Worm (Caenorhabditis elegans) whole organism, young adult: Measurements from ENCODE around the gene Y50D7A.1.

Experiments
- Y56A3A.18 ChIP-seq: fragments of 200-800 bp; sonication (Bioruptor generic); IDR thresholded peaks from 2 replicates; pipeline ENCODE4 v1.3.6; 2022; ENCODE audit warnings: missing genetic modification reagents, missing genetic modification characterization, missing compliant biosample characterization
- ZK185.1 ChIP-seq: sonication (generic microtip); optimal IDR thresholded peaks from 2 replicates; lab custom pipeline; 2016; ENCODE audit warnings: mild to moderate bottlenecking, missing genetic modification characterization, missing compliant biosample characterization; ENCODE audit not compliant: poor library complexity, severe bottlenecking
- aptf-3 ChIP-seq: fragments of 200-800 bp; sonication (Bioruptor generic); IDR thresholded peaks from 2 replicates; pipeline ENCODE4 v1.3.6; 2022; ENCODE audit warnings: missing genetic modification characterization, missing compliant biosample characterization
- hsf-1 ChIP-seq: fragments of 200-800 bp; sonication (Bioruptor generic); IDR thresholded peaks from 2 replicates; pipeline ENCODE4 v1.3.6; 2022; ENCODE audit warnings: missing genetic modification reagents, missing genetic modification characterization, missing compliant biosample characterization
- madf-10 ChIP-seq: sonication (generic microtip); optimal IDR thresholded peaks from 2 replicates; lab custom pipeline; 2016; ENCODE audit warnings: mild to moderate bottlenecking, missing genetic modification characterization, missing compliant biosample characterization
- madf-8 ChIP-seq: fragments of 200-800 bp; sonication (Bioruptor generic); conservative IDR thresholded peaks from 2 replicates; pipeline ENCODE4 v1.3.6; 2022; ENCODE audit warnings: missing genetic modification reagents, missing genetic modification characterization, missing compliant biosample characterization
- sea-2 ChIP-seq: fragments of 200-800 bp; sonication (Bioruptor generic); IDR thresholded peaks from 2 replicates; pipeline ENCODE4 v1.3.6; 2022; ENCODE audit warnings: missing genetic modification characterization, missing compliant biosample characterization
- tbp1 ChIP-seq: fragments of 200-800 bp; sonication (Bioruptor generic); optimal IDR thresholded peaks from 2 replicates; lab custom pipeline; 2018; ENCODE audit warnings: mild to moderate bottlenecking, missing genetic modification characterization, missing compliant biosample characterization
- unc-130 ChIP-seq: sonication (generic microtip); optimal IDR thresholded peaks from 2 replicates; lab custom pipeline; 2016; ENCODE audit warnings: missing genetic modification reagents, missing genetic modification characterization, missing compliant biosample characterization
- ztf-28 ChIP-seq: fragments of 200-800 bp; sonication (Bioruptor generic); IDR thresholded peaks from 2 replicates; pipeline ENCODE4 v1.3.6; 2022; ENCODE audit warnings: missing genetic modification reagents, missing genetic modification characterization, missing compliant biosample characterization

DNA sequence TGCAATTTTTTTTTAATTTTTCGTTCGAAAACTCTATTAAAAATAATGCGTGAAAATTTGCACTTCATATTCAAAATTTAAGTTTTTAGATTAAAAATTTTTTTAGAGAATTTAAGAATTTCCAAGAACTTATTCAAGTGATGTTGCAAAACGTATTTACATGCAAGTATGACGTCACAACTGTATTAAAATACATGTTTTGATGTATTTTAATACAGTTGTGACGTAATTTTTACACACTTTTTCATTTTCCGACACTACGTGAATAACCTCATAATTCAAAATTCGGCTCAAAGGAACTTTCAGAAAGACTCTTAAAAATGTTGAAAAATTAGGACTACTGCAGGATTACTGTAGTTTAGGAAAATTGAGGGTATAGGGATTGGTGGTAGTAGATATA, 65.7 kb downstream of the Y50D7A.1 start:
- TF ChIP-seq madf-8 (no peak), aptf-3 (GFP tag; lab: Robert Waterston, UW) (no peak), hsf-1 (no peak), ztf-28 (no peak), Y56A3A.18 (GFP tag; lab: Robert Waterston, UW) (no peak), unc-130 (GFP tag; lab: Kevin White, UChicago) (no peak), sea-2 (GFP tag; lab: Robert Waterston, UW) (no peak), tbp1 (GFP tag; lab: Kevin White, UChicago) (no peak), ZK185.1 (tag; lab: Kevin White, UChicago) (no peak), madf-10 (no peak)
